Fruit fly (Drosophila melanogaster): ENCODE results near the gene CG45100.

Gene CG45100

DNA sequence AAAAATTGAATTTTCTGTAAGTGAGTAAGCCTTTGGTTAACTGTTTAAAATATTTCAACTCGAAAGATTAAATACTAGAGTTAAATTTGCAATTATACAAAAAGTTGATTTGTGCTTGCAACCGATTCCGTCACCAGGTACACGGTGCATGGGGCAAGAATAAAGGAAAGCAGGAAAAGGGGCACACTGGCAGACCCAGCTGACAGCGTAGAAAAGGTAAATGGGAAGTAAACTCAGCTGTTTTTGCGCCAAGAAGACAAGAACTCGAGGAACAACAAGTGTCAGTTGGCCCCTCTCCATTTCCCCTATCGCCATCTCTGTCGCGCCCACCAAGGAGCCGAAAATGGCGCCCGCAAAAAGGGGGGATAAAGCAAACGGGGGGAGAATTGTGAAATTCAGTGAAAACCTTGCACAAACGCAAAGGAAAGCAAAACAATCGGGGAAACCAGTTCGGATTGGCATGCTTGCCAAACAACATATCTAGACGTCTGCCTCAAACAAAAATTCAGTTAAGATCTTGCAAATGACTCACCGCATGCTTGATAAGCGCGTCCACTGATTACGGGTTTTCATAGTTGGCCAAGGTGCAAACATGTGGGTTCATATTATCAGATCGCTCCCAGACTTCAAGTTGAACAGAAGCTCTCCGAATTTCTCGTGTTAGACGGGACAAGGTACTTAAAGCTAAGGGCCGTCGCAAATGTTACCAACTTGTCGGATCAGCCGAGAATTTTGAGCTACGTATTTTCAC is 11.0 kb downstream of the CG45100 start:
- TF ChIP-seq CG33017 (tag; optimal IDR thresholded peaks at IDR 0.05): no peak
- no peak for TF ChIP-seq CG5204 (GFP tag; optimal IDR thresholded peaks at IDR 0.05)
- TF ChIP-seq cnc (optimal IDR thresholded peaks at IDR 0.05): no peak
- TF ChIP-seq CG11617 (GFP tag; optimal IDR thresholded peaks at IDR 0.05): no peak
- peak; percentile 66 for TF ChIP-seq tj (GFP tag; optimal IDR thresholded peaks at IDR 0.05)
- TF ChIP-seq pad (GFP tag; optimal IDR thresholded peaks at IDR 0.05): peak; percentile 28
- no peak for TF ChIP-seq bab1 (GFP tag; optimal IDR thresholded peaks at IDR 0.05)
- no peak for TF ChIP-seq ovo (GFP tag; optimal IDR thresholded peaks at IDR 0.05)
- no peak for TF ChIP-seq Hr96 (GFP tag; optimal IDR thresholded peaks at IDR 0.05)
- no peak for TF ChIP-seq CG7045 (GFP tag; optimal IDR thresholded peaks at IDR 0.05)
- TF ChIP-seq kay (GFP tag; ENCODE audit: borderline replicate concordance): no peak
- no peak for TF ChIP-seq Crg-1 (GFP tag; optimal IDR thresholded peaks at IDR 0.05)

DNA sequence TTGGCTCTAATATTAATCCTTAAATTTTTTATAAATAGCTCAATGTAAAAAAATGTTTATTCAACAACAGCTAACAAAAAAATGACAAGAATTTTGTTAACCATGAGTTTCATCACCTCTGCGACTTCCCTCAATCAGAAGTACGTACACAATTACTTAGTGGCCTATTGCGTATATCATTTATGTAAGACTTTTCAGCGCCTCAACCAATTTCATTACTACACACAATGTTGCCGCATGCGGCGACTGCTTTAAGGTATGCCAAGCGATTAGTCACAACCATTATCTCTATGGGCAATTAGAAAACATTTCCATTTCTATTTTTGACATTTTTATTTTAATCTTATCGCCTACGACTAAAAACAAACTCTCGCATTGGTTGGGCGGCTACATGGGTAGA is 15.8 kb downstream of the CG45100 start:
- TF ChIP-seq Hr96 (GFP tag; optimal IDR thresholded peaks at IDR 0.05): no peak
- no peak for TF ChIP-seq Mnt (GFP tag; optimal IDR thresholded peaks at IDR 0.05)
- no peak for TF ChIP-seq ovo (GFP tag; optimal IDR thresholded peaks at IDR 0.05)
- TF ChIP-seq bab1 (GFP tag; optimal IDR thresholded peaks at IDR 0.05): no peak
- no peak for TF ChIP-seq cnc (optimal IDR thresholded peaks at IDR 0.05)
- no peak for TF ChIP-seq CG11617 (GFP tag; optimal IDR thresholded peaks at IDR 0.05)
- no peak for TF ChIP-seq CG5204 (GFP tag; optimal IDR thresholded peaks at IDR 0.05)
- no peak for TF ChIP-seq toe (GFP tag; optimal IDR thresholded peaks at IDR 0.05)

DNA sequence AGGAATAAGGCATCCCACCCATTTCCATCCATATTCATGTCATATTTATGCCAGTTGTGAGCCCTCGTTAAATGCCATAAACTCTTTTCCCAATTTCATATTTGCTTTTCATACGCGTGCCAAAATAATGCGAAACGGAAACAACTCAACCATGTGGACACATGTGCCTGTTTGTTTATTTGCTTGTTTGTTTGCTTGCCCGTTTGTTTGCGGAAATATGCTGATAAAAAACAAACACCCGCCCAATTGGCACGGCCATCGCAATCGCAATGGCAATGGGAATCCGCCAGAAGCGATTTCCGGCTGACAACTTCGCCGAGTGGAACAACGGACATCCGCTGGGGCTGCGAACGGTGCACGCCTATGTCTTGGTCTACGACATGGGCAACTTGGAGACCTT is 20.1 kb downstream of the CG45100 start:
- no peak for TF ChIP-seq cnc (optimal IDR thresholded peaks at IDR 0.05)
- TF ChIP-seq CG12768 (GFP tag; optimal IDR thresholded peaks at IDR 0.05): no peak
- TF ChIP-seq ovo (GFP tag; optimal IDR thresholded peaks at IDR 0.05): no peak
- TF ChIP-seq cic (GFP tag; optimal IDR thresholded peaks at IDR 0.05): no peak
- TF ChIP-seq CG5204 (GFP tag; optimal IDR thresholded peaks at IDR 0.05): no peak
- no peak for TF ChIP-seq bab1 (GFP tag; optimal IDR thresholded peaks at IDR 0.05)
- no peak for TF ChIP-seq tj (GFP tag; optimal IDR thresholded peaks at IDR 0.05)
- no peak for TF ChIP-seq CG7045 (GFP tag; optimal IDR thresholded peaks at IDR 0.05)
- no peak for TF ChIP-seq CG11617 (GFP tag; optimal IDR thresholded peaks at IDR 0.05)
- TF ChIP-seq CG1620 (GFP tag; optimal IDR thresholded peaks at IDR 0.05): no peak
- TF ChIP-seq Clk (GFP tag; optimal IDR thresholded peaks at IDR 0.05): no peak
- no peak for TF ChIP-seq toe (GFP tag; optimal IDR thresholded peaks at IDR 0.05)
- TF ChIP-seq Hr96 (GFP tag; optimal IDR thresholded peaks at IDR 0.05): no peak
- TF ChIP-seq pad (GFP tag; optimal IDR thresholded peaks at IDR 0.05): no peak
- no peak for TF ChIP-seq CG7101 (tag; optimal IDR thresholded peaks at IDR 0.05)

- no peak for TF ChIP-seq CG7101 (tag; optimal IDR thresholded peaks at IDR 0.05)
Observed at dm6 chr3R:5438750-5439149, 35.6 kb downstream of the CG45100 start.

dm6 chr3R:5429786-5430185 is 44.6 kb downstream of the CG45100 start:
- TF ChIP-seq cnc (optimal IDR thresholded peaks at IDR 0.05) (no peak), CG5204 (GFP tag; optimal IDR thresholded peaks at IDR 0.05) (no peak), CG33017 (tag; optimal IDR thresholded peaks at IDR 0.05) (no peak), toe (GFP tag; optimal IDR thresholded peaks at IDR 0.05) (no peak), Clk (GFP tag; optimal IDR thresholded peaks at IDR 0.05) (no peak), kay (GFP tag; ENCODE audit: borderline replicate concordance) (no peak), CG12768 (GFP tag; optimal IDR thresholded peaks at IDR 0.05) (no peak), CG1620 (GFP tag; optimal IDR thresholded peaks at IDR 0.05) (no peak), bab1 (GFP tag; optimal IDR thresholded peaks at IDR 0.05) (no peak)

DNA sequence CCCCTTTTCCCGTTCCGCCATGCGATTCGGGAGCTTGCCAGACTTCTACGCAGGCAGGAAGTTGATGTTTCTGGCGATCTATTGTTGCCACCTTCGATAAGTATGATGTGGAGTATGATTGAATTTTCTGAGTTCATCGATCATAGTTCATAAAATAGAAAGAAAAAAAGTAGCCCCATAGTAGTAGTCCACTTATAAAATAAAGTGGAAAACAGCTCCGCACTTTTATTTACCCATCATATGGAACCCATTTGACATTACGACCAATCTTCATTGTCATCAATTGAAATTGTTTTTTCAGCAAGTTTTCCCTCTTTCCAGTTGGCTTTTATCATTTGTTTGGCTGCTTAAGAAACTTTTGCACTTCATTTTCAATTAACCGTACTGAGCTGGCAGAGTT is 47.2 kb downstream of the CG45100 start, which contains the start of gene CG12147:
Gene CG12147, minus strand, starts transcription at position 101 of the 400 bp plus-strand sequence.
- TF ChIP-seq cnc (optimal IDR thresholded peaks at IDR 0.05) (no peak), Hr96 (GFP tag; optimal IDR thresholded peaks at IDR 0.05) (no peak), CG1620 (GFP tag; optimal IDR thresholded peaks at IDR 0.05) (no peak), CG33017 (tag; optimal IDR thresholded peaks at IDR 0.05) (no peak)
